Fruit fly (Drosophila melanogaster) whole organism, prepupa: ENCODE results near the gene eEF1alpha2.

Experiments used
- CG11294 ChIP-seq: fragments of 200-800 bp; sonication (Bioruptor generic); IDR thresholded peaks from 2 replicates; pipeline ENCODE4 v1.3.6; 2022; ENCODE audit warnings: missing biosample characterization, missing genetic modification characterization
- CG3032 ChIP-seq: fragments of 200-800 bp; optimal IDR thresholded peaks from 2 replicates; lab custom pipeline; 2019; ENCODE audit warnings: missing biosample characterization, mild to moderate bottlenecking, missing genetic modification characterization, moderate library complexity
- CG31627 ChIP-seq: fragments of 200-800 bp; sonication (Bioruptor generic); optimal IDR thresholded peaks from 3 replicates; lab custom pipeline; 2016; ENCODE audit warnings: missing biosample characterization, missing genetic modification characterization
- CG3919 ChIP-seq: fragments of 200-800 bp; sonication (Bioruptor generic); optimal IDR thresholded peaks from 3 replicates; lab custom pipeline; 2016; ENCODE audit warnings: missing biosample characterization, missing genetic modification characterization
- CG6163 ChIP-seq: fragments of 200-800 bp; sonication (Bioruptor generic); IDR thresholded peaks from 3 replicates; pipeline ENCODE4 v1.3.6; 2022; ENCODE audit warnings: missing biosample characterization, missing genetic modification characterization
- CG6792 ChIP-seq: fragments of 200-800 bp; sonication (Bioruptor generic); optimal IDR thresholded peaks from 3 replicates; lab custom pipeline; 2016; ENCODE audit warnings: missing biosample characterization, missing genetic modification characterization
- CG6854 ChIP-seq: fragments of 200-800 bp; sonication (Bioruptor generic); optimal IDR thresholded peaks from 2 replicates; lab custom pipeline; 2017; ENCODE audit warnings: missing biosample characterization, mild to moderate bottlenecking, missing genetic modification characterization
- CG8632 ChIP-seq: fragments of 200-800 bp; sonication (Bioruptor generic); optimal IDR thresholded peaks from 3 replicates; lab custom pipeline; 2016; ENCODE audit warnings: missing biosample characterization, missing genetic modification characterization
- Ets21C ChIP-seq: fragments of 200-800 bp; sonication (Bioruptor generic); optimal IDR thresholded peaks from 3 replicates; lab custom pipeline; 2016; ENCODE audit warnings: missing biosample characterization, missing genetic modification characterization
- Sox102F ChIP-seq: fragments of 200-800 bp; sonication (Bioruptor generic); optimal IDR thresholded peaks from 2 replicates; lab custom pipeline; 2016; ENCODE audit warnings: missing biosample characterization, mild to moderate bottlenecking, missing genetic modification characterization
- Sox14 ChIP-seq: fragments of 200-800 bp; sonication (Bioruptor generic); optimal IDR thresholded peaks from 3 replicates; lab custom pipeline; 2016; ENCODE audit warnings: missing biosample characterization, missing genetic modification characterization
- cyc ChIP-seq: fragments of 200-800 bp; sonication (Bioruptor generic); optimal IDR thresholded peaks from 3 replicates; lab custom pipeline; 2016; ENCODE audit warnings: missing biosample characterization, missing genetic modification characterization
- dsx ChIP-seq: fragments of 200-800 bp; optimal IDR thresholded peaks from 3 replicates; lab custom pipeline; 2019; ENCODE audit warnings: missing biosample characterization, mild to moderate bottlenecking, missing genetic modification characterization, moderate library complexity; ENCODE audit not compliant: poor library complexity, severe bottlenecking

DNA sequence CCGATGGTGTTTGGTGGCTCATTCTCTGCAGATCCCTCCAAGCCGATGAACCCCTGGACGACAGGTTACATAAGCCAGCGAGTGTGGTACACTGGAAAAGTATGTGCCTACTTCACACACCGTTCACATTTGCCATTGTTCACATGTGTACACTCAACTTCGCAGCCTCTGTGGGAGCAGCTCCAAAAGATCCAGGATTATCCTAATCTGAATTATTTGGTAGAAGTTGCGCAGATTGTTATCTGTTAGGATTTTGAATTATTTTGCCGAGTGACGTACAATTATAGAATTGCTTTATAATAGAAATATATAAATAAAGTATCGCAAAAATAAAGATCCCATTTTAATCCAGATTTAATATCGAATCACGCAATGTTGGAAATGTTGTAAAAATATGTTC, 29.3 kb downstream of the eEF1alpha2 start:
- TF ChIP-seq Sox102F (GFP tag; lab: Kevin White, UChicago): no peak
- no peak for TF ChIP-seq CG6854 (GFP tag; lab: Kevin White, UChicago)
- TF ChIP-seq CG11294 (GFP tag; lab: Robert Waterston, UW): no peak
- no peak for TF ChIP-seq dsx
- TF ChIP-seq CG6792: peak; percentile 31
- TF ChIP-seq CG8632: peak; percentile 43
- no peak for TF ChIP-seq CG31627
- TF ChIP-seq Ets21C (GFP tag; lab: Kevin White, UChicago): no peak
- TF ChIP-seq CG3919 (GFP tag; lab: Kevin White, UChicago): peak; percentile 53
- TF ChIP-seq Sox14 (GFP tag; lab: Kevin White, UChicago): peak; percentile 4
- no peak for TF ChIP-seq CG6163 (GFP tag; lab: Robert Waterston, UW)
- peak; percentile 7 for TF ChIP-seq cyc
- peak; percentile 33 for TF ChIP-seq CG3032 (tag; lab: Kevin White, UChicago)
